Worm (Caenorhabditis elegans): ENCODE data around the gene hil-7.

Gene hil-7

DNA sequence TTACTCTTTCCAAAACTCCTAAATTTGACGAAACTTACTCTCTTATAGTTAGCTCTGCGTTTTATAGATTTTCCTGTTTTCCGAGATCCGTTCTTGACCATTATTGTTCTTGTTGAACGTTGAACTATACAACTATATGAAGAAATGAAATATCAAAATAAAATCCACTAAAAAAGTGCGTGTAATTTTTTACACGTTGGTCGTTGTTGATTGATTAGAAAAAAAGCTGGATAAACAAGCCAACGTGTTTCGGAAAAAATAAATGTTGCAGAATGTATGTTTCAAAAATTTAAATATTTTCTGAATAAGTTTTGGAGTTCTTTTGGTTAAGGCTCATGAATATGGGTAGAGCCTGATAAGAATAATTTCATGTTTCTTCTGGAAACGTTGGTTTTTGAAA is 21.8 kb downstream of the hil-7 start, which contains the start of gene Y73B6A.1:
Y73B6A.1 (minus strand) TSS at position 101 of the 400 bp plus-strand sequence.
- TF ChIP-seq klf-2 (GFP tag; conservative IDR thresholded peaks at IDR 0.05), result no peak
- TF ChIP-seq med-1 (GFP tag; optimal IDR thresholded peaks at IDR 0.05; ENCODE audit: insufficient read depth), result no peak
- TF ChIP-seq ztf-29 (GFP tag; IDR thresholded peaks at IDR 0.05), result no peak
- no peak for TF ChIP-seq cog-1 (tag; optimal IDR thresholded peaks at IDR 0.05)
- no peak for TF ChIP-seq ref-1 (GFP tag; conservative IDR thresholded peaks at IDR 0.05)
- TF ChIP-seq tab-1 (GFP tag; IDR thresholded peaks at IDR 0.05), result no peak
- TF ChIP-seq flt-1 (GFP tag; IDR thresholded peaks at IDR 0.05), result no peak
- TF ChIP-seq ztf-23 (GFP tag; IDR thresholded peaks at IDR 0.05), result no peak
- no peak for TF ChIP-seq T22C8.4 (GFP tag; IDR thresholded peaks at IDR 0.05)

All from whole organism, midembryonic.